Worm (Caenorhabditis elegans) whole organism, young adult: ENCODE results near the gene srw-55.

Source experiments
- D2030.7 ChIP-seq: fragments of 200-800 bp; sonication (Bioruptor generic); IDR thresholded peaks from 2 replicates; pipeline ENCODE4 v1.3.6; 2022; ENCODE audit warnings: missing genetic modification reagents, missing genetic modification characterization, missing compliant biosample characterization
- F22D6.2 ChIP-seq: sonication (generic microtip); optimal IDR thresholded peaks from 2 replicates; lab custom pipeline; 2016; ENCODE audit warnings: mild to moderate bottlenecking, missing genetic modification characterization, missing compliant biosample characterization
- F33H1.4 ChIP-seq: fragments of 200-800 bp; sonication (Bioruptor generic); IDR thresholded peaks from 2 replicates; pipeline ENCODE4 v1.3.6; 2022; ENCODE audit warnings: missing genetic modification reagents, missing genetic modification characterization, missing compliant biosample characterization
- F49E8.2 ChIP-seq: sonication (generic microtip); optimal IDR thresholded peaks from 3 replicates; lab custom pipeline; 2017; ENCODE audit warnings: missing genetic modification characterization, mild to moderate bottlenecking, missing compliant biosample characterization, antibody characterized with exemption, moderate library complexity; ENCODE audit not compliant: insufficient read depth
- F52B5.7 ChIP-seq: sonication (generic microtip); optimal IDR thresholded peaks from 2 replicates; lab custom pipeline; 2016; ENCODE audit warnings: mild to moderate bottlenecking, missing genetic modification characterization, missing compliant biosample characterization
- F57A8.1 ChIP-seq: fragments of 200-800 bp; sonication (Bioruptor generic); optimal IDR thresholded peaks from 2 replicates; lab custom pipeline; 2018; ENCODE audit warnings: mild to moderate bottlenecking, missing genetic modification characterization, moderate library complexity, missing compliant biosample characterization
- F57C9.4 ChIP-seq: sonication (generic microtip); optimal IDR thresholded peaks from 2 replicates; lab custom pipeline; 2017; ENCODE audit warnings: mild to moderate bottlenecking, missing genetic modification characterization, missing compliant biosample characterization
- K11D2.4 ChIP-seq: fragments of 200-800 bp; sonication (Bioruptor generic); IDR thresholded peaks from 2 replicates; pipeline ENCODE4 v1.3.6; 2022; ENCODE audit warnings: missing genetic modification reagents, missing genetic modification characterization, missing compliant biosample characterization
- ama-1 ChIP-seq, 3 experiments: fragments of 150-350 bp in 1 of 3; sonication (generic microtip) in 2 of 3; optimal IDR thresholded peaks; 2 replicates each; lab custom pipeline; 2014 to 2018; ENCODE audit warnings: missing biosample characterization in 2 of 3, missing genetic modification characterization in 2 of 3, missing genetic modification reagents in 2 of 3
- atf-7 ChIP-seq: sonication (generic microtip); optimal IDR thresholded peaks from 2 replicates; lab custom pipeline; 2017; ENCODE audit warnings: mild to moderate bottlenecking, missing genetic modification characterization, missing compliant biosample characterization
- cebp-1 ChIP-seq, 2 experiments: fragments of 200-800 bp in 1 of 2; sonication (Bioruptor generic) in 1 of 2; sonication (generic microtip) in 1 of 2; IDR thresholded peaks in 1 of 2; optimal IDR thresholded peaks in 1 of 2; 2 replicates each; pipeline versions ENCODE4 v1.3.6 to Lab custom; 2017 to 2022; ENCODE audit warnings: missing compliant biosample characterization in 2 of 2, missing genetic modification characterization in 2 of 2, mild to moderate bottlenecking in 1 of 2, missing genetic modification reagents in 1 of 2, moderate library complexity in 1 of 2
- cebp-2 ChIP-seq: fragments of 200-800 bp; sonication (Bioruptor generic); IDR thresholded peaks from 2 replicates; pipeline ENCODE4 v1.3.6; 2022; ENCODE audit warnings: missing genetic modification characterization, missing compliant biosample characterization
- ceh-27 ChIP-seq: fragments of 200-800 bp; sonication (Bioruptor generic); optimal IDR thresholded peaks from 2 replicates; lab custom pipeline; 2018; ENCODE audit warnings: mild to moderate bottlenecking, missing genetic modification characterization, moderate library complexity, missing compliant biosample characterization
- ceh-91 ChIP-seq: fragments of 200-800 bp; sonication (Bioruptor generic); IDR thresholded peaks from 2 replicates; pipeline ENCODE4 v1.3.6; 2022; ENCODE audit warnings: missing genetic modification reagents, missing genetic modification characterization, missing compliant biosample characterization
- dpff-1 ChIP-seq: sonication (generic microtip); optimal IDR thresholded peaks from 2 replicates; lab custom pipeline; 2017; ENCODE audit warnings: mild to moderate bottlenecking, missing genetic modification characterization, missing compliant biosample characterization
- efl-1 ChIP-seq: fragments of 150-350 bp; optimal IDR thresholded peaks from 2 replicates; lab custom pipeline; 2014; ENCODE audit warnings: missing biosample characterization, missing genetic modification reagents, missing genetic modification characterization
- egl-18 ChIP-seq: fragments of 200-800 bp; sonication (Bioruptor generic); IDR thresholded peaks from 2 replicates; pipeline ENCODE4 v1.3.6; 2022; ENCODE audit warnings: missing genetic modification reagents, missing genetic modification characterization, missing compliant biosample characterization
- egrh-3 ChIP-seq: fragments of 200-800 bp; sonication (Bioruptor generic); IDR thresholded peaks from 2 replicates; pipeline ENCODE4 v1.3.6; 2022; ENCODE audit warnings: missing genetic modification reagents, missing genetic modification characterization, missing compliant biosample characterization
- ets-4 ChIP-seq: fragments of 200-800 bp; sonication (Bioruptor generic); optimal IDR thresholded peaks from 2 replicates; lab custom pipeline; 2018; ENCODE audit warnings: mild to moderate bottlenecking, missing genetic modification characterization, missing compliant biosample characterization
- hlh-12 ChIP-seq: sonication (generic microtip); optimal IDR thresholded peaks from 2 replicates; lab custom pipeline; 2016; ENCODE audit warnings: missing genetic modification characterization, missing compliant biosample characterization
- lag-1 ChIP-seq: fragments of 200-800 bp; sonication (Bioruptor generic); IDR thresholded peaks from 2 replicates; pipeline ENCODE4 v1.3.6; 2022; ENCODE audit warnings: missing genetic modification reagents, missing genetic modification characterization, missing compliant biosample characterization
- lsy-27 ChIP-seq: sonication (generic microtip); optimal IDR thresholded peaks from 2 replicates; lab custom pipeline; 2017; ENCODE audit warnings: missing genetic modification characterization, mild to moderate bottlenecking, missing compliant biosample characterization, antibody characterized with exemption, missing genotype, borderline replicate concordance; ENCODE audit not compliant: insufficient read depth
- mes-4 ChIP-seq: sonication (generic microtip); optimal IDR thresholded peaks from 2 replicates; lab custom pipeline; 2016; ENCODE audit warnings: missing genotype, missing genetic modification characterization, missing compliant biosample characterization
- nhr-120 ChIP-seq: fragments of 200-800 bp; sonication (Bioruptor generic); IDR thresholded peaks from 2 replicates; pipeline ENCODE4 v1.3.6; 2022; ENCODE audit warnings: missing genetic modification characterization, missing compliant biosample characterization
- nhr-179 ChIP-seq: sonication (generic microtip); optimal IDR thresholded peaks from 2 replicates; lab custom pipeline; 2016; ENCODE audit warnings: mild to moderate bottlenecking, missing genetic modification characterization, missing compliant biosample characterization
- nhr-80 ChIP-seq: sonication (generic microtip); optimal IDR thresholded peaks from 2 replicates; lab custom pipeline; 2016; ENCODE audit warnings: missing genetic modification characterization, missing compliant biosample characterization
- sea-2 ChIP-seq: fragments of 200-800 bp; sonication (Bioruptor generic); IDR thresholded peaks from 2 replicates; pipeline ENCODE4 v1.3.6; 2022; ENCODE audit warnings: missing genetic modification characterization, missing compliant biosample characterization
- snpc-4 ChIP-seq, 5 experiments: fragments of 150-350 bp in 1 of 5; sonication (generic microtip) in 4 of 5; optimal IDR thresholded peaks; 2 replicates each; lab custom pipeline; 2014 to 2018; ENCODE audit warnings: missing genetic modification characterization in 5 of 5, missing biosample characterization in 3 of 5, antibody characterized with exemption in 2 of 5, mild to moderate bottlenecking in 2 of 5, missing compliant biosample characterization in 2 of 5, missing genotype in 2 of 5, moderate library complexity in 2 of 5, missing genetic modification reagents in 1 of 5
- tbx-9 ChIP-seq: sonication (generic microtip); optimal IDR thresholded peaks from 2 replicates; lab custom pipeline; 2016; ENCODE audit warnings: borderline replicate concordance, missing genetic modification characterization, inconsistent platforms, missing compliant biosample characterization
- xnd-1 ChIP-seq: sonication (generic microtip); optimal IDR thresholded peaks from 2 replicates; lab custom pipeline; 2016; ENCODE audit warnings: missing genotype, missing genetic modification reagents, missing genetic modification characterization, missing compliant biosample characterization
- zfh-2 ChIP-seq: fragments of 200-800 bp; sonication (Bioruptor generic); conservative IDR thresholded peaks from 2 replicates; pipeline ENCODE4 v1.3.6; 2022; ENCODE audit warnings: missing genetic modification reagents, missing genetic modification characterization, missing compliant biosample characterization
- zim-3 ChIP-seq: sonication (generic microtip); optimal IDR thresholded peaks from 2 replicates; lab custom pipeline; 2017; ENCODE audit warnings: mild to moderate bottlenecking, missing genetic modification characterization, moderate library complexity, missing compliant biosample characterization
- ztf-25 ChIP-seq: fragments of 200-800 bp; sonication (Bioruptor generic); IDR thresholded peaks from 2 replicates; pipeline ENCODE4 v1.3.6; 2022; ENCODE audit warnings: missing genetic modification reagents, missing genetic modification characterization, missing compliant biosample characterization
- ztf-26 ChIP-seq: sonication (generic microtip); optimal IDR thresholded peaks from 2 replicates; lab custom pipeline; 2017; ENCODE audit warnings: missing genetic modification characterization, missing compliant biosample characterization

The srw-55 gene

ce11 chrV:15915919-15916318 lies 24.2 kb downstream of the srw-55 start, which contains the start of gene gst-38:
Gene gst-38 (minus strand): TSS chrV:15916070.
- TF ChIP-seq nhr-80 (tag; lab: Kevin White, UChicago) (peak; percentile 82), zim-3 (tag; lab: Kevin White, UChicago) (no peak), cebp-1 (GFP tag; IDR thresholded peaks at IDR 0.05; lab: Robert Waterston, UW) (peak; percentile 86), cebp-1 (tag; optimal IDR thresholded peaks at IDR 0.05; lab: Kevin White, UChicago) (peak; percentile 93)

- TF ChIP-seq F52B5.7 (tag; lab: Kevin White, UChicago) (no peak), efl-1 (no peak), F57A8.1 (GFP tag; lab: Kevin White, UChicago) (no peak), egl-18 (GFP tag; lab: Robert Waterston, UW) (no peak), ets-4 (GFP tag; lab: Kevin White, UChicago) (no peak), lag-1 (GFP tag; lab: Robert Waterston, UW) (no peak), F22D6.2 (tag; lab: Kevin White, UChicago) (no peak), mes-4 (tag; lab: Kevin White, UChicago) (no peak)
Observed at ce11 chrV:15915307-15915706, 24.8 kb downstream of the srw-55 start.

ce11 chrV:15914774-15915173 lies 25.4 kb downstream of the srw-55 start:
- TF ChIP-seq ztf-26 (tag; lab: Kevin White, UChicago) (no peak), ama-1 (optimal IDR thresholded peaks at IDR 0.05; lab: Kevin White, UChicago) (no peak), ama-1 (GFP tag; optimal IDR thresholded peaks at IDR 0.05; lab: Kevin White, UChicago) (no peak), zfh-2 (GFP tag; lab: Robert Waterston, UW) (peak; percentile 59), K11D2.4 (GFP tag; lab: Robert Waterston, UW) (no peak), cebp-2 (GFP tag; lab: Robert Waterston, UW) (0 out of 2 replicates have a peak, but pooled peaks have one; percentile 67), nhr-120 (GFP tag; lab: Robert Waterston, UW) (no peak)

- TF ChIP-seq ceh-91: no peak
- TF ChIP-seq atf-7 (tag; lab: Kevin White, UChicago): no peak
- TF ChIP-seq nhr-80 (tag; lab: Kevin White, UChicago): no peak
- no peak for TF ChIP-seq egrh-3
- TF ChIP-seq cebp-1 (GFP tag; IDR thresholded peaks at IDR 0.05; lab: Robert Waterston, UW): no peak
- TF ChIP-seq cebp-1 (tag; optimal IDR thresholded peaks at IDR 0.05; lab: Kevin White, UChicago): no peak
- TF ChIP-seq ceh-27: no peak
- no peak for TF ChIP-seq snpc-4 (GFP tag; optimal IDR thresholded peaks at IDR 0.05; lab: Kevin White, UChicago)
- no peak for TF ChIP-seq snpc-4 (tag; optimal IDR thresholded peaks at IDR 0.05; lab: Kevin White, UChicago)
- TF ChIP-seq tbx-9 (tag; lab: Kevin White, UChicago): no peak
- no peak for TF ChIP-seq ets-4 (GFP tag; lab: Kevin White, UChicago)
- TF ChIP-seq ztf-25 (GFP tag; lab: Robert Waterston, UW): no peak
- no peak for TF ChIP-seq nhr-179
- no peak for TF ChIP-seq dpff-1 (tag; lab: Kevin White, UChicago)
- no peak for TF ChIP-seq lsy-27 (tag; lab: Kevin White, UChicago)
- no peak for TF ChIP-seq xnd-1 (tag; lab: Kevin White, UChicago)
- TF ChIP-seq D2030.7 (GFP tag; lab: Robert Waterston, UW): no peak
- no peak for TF ChIP-seq hlh-12 (tag; lab: Kevin White, UChicago)
- no peak for TF ChIP-seq F49E8.2 (tag; lab: Kevin White, UChicago)
- no peak for TF ChIP-seq F33H1.4
- no peak for TF ChIP-seq sea-2 (GFP tag; lab: Robert Waterston, UW)
- no peak for TF ChIP-seq F57C9.4
- TF ChIP-seq, all 124 proteins: peak for 0
Observed at ce11 chrV:15913714-15914113, 26.4 kb downstream of the srw-55 start, which contains the start of gene F35E8.7. Gene F35E8.7 (plus strand): TSS chrV:15914014.
